Worm (Caenorhabditis elegans): ENCODE data around the gene C27D6.11.

ce11 chrII:5136296-5136767, 24.7 kb downstream of the C27D6.11 start, which contains the start of gene F58A6.2:
- TF ChIP-seq skn-1 (tag; optimal IDR thresholded peaks at IDR 0.05) (no peak), ama-1 (optimal IDR thresholded peaks at IDR 0.05) (no peak), nhr-10 (tag; optimal IDR thresholded peaks at IDR 0.05) (no peak), mdl-1 (tag; optimal IDR thresholded peaks at IDR 0.05) (no peak), zag-1 (tag; optimal IDR thresholded peaks at IDR 0.05) (no peak), nhr-23 (tag; optimal IDR thresholded peaks at IDR 0.05) (no peak), unc-62 (GFP tag; optimal IDR thresholded peaks at IDR 0.05) (no peak)
